Worm (Caenorhabditis elegans): ENCODE measurements around the gene str-252.

The str-252 gene

DNA sequence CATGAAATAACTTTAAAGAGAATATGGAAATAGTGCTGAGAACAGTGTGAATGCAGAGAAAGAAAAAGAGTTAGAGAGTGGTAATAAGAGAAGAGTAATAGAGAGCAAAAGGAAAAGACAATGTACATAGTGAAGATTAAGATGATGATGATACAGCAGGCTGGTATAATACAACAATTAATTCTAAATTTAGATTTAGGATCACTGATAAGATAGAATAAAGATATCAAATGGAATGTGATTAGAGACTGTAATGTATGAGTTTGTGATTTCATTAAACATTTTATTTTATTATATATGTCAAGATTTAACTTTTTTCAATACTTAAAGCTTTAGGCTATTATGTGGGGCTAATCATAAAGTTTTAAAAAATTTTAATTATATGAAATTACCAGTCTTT is 36.9 kb downstream of the str-252 start, which contains the start of gene R10D12.8:
Gene R10D12.8, minus strand, starts transcription at position 101 of the 400 bp plus-strand sequence.
- TF ChIP-seq elt-1 (tag; optimal IDR thresholded peaks at IDR 0.05; ENCODE audit: borderline replicate concordance, insufficient read depth), result peak; percentile 78
- TF ChIP-seq ceh-83 (GFP tag; optimal IDR thresholded peaks at IDR 0.05), result no peak

DNA sequence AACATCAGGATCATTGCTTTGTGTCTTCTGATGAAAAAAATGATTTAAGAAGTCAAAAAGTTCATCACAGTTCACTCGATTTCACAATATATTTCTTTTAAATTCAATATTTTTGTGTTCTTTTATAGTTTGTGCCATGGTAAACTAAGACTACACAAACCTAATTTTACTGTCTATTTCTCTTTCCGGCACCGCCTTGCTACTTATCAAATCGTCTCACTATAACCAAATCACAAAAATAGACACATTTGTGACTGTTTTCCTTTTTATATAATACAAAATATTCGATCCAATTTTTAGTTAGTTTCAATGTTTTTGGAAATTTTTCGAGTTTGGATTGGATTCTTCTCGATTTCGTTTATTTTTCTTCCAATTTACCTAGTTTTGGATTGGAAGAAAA is 37.8 kb downstream of the str-252 start, which contains the start of gene swt-6:
Gene swt-6, plus strand, starts transcription at position 301 of the 400 bp plus-strand sequence.
- no peak for TF ChIP-seq ham-2 (GFP tag; optimal IDR thresholded peaks at IDR 0.05)
- no peak for TF ChIP-seq lsy-2 (tag; optimal IDR thresholded peaks at IDR 0.05)
- no peak for TF ChIP-seq mep-1 (tag; optimal IDR thresholded peaks at IDR 0.05)
- TF ChIP-seq ceh-39 (tag; optimal IDR thresholded peaks at IDR 0.05), result no peak
- no peak for TF ChIP-seq blmp-1 (tag; optimal IDR thresholded peaks at IDR 0.05)
- no peak for TF ChIP-seq flh-1 (GFP tag; optimal IDR thresholded peaks at IDR 0.05)
- TF ChIP-seq nhr-28 (tag; optimal IDR thresholded peaks at IDR 0.05), result no peak
- no peak for TF ChIP-seq nhr-12 (tag; optimal IDR thresholded peaks at IDR 0.05)
- no peak for TF ChIP-seq mls-2 (tag; optimal IDR thresholded peaks at IDR 0.05)
- no peak for TF ChIP-seq sptf-1 (tag; optimal IDR thresholded peaks at IDR 0.05)
- no peak for TF ChIP-seq unc-62 (GFP tag; optimal IDR thresholded peaks at IDR 0.05)
- TF ChIP-seq mab-5 (tag; optimal IDR thresholded peaks at IDR 0.05), result no peak
- TF ChIP-seq lin-32 (GFP tag; optimal IDR thresholded peaks at IDR 0.05), result no peak
- TF ChIP-seq nhr-2 (tag; optimal IDR thresholded peaks at IDR 0.05), result no peak
- no peak for TF ChIP-seq M03D4.4 (tag; optimal IDR thresholded peaks at IDR 0.05)
- no peak for TF ChIP-seq unc-39 (tag; optimal IDR thresholded peaks at IDR 0.05)
- TF ChIP-seq ztf-11 (tag; optimal IDR thresholded peaks at IDR 0.05), result no peak

DNA sequence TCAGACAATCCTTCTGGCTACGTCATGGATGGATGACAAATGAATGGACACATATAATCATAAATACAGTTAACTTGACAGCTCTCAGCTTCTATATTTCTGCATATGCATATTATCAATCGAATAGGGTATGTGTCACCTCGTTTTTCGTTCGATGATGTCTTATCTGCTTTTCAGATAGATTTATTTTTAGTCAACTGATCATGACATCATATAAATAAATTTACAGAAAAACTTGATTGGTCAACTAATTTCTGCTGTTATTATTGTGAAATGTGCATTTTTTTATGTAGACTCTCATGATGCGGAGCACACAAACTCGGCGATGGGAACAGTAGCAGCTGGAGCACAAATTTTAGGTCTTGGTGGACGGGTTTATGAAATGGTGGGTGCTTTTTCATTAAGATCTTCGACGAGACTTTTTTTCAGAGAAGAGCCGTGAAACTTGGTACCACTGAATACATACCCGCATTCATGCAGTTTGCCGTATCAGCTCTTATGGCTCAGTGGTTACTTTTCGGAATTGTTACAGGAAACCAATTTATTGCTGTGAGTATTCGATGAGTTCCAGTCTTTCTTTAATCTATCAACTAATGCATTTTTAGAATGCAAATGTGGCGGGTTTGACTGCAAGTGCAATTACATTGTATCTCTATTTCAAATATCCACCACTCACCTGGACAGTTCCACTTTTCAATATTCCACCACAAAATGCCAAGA is 39.2 kb downstream of the str-252 start:
- TF ChIP-seq cnd-1 (tag; optimal IDR thresholded peaks at IDR 0.05) (no peak), ceh-83 (GFP tag; optimal IDR thresholded peaks at IDR 0.05) (no peak), unc-120 (tag; optimal IDR thresholded peaks at IDR 0.05; ENCODE audit: poor library complexity, severe bottlenecking) (no peak)

DNA sequence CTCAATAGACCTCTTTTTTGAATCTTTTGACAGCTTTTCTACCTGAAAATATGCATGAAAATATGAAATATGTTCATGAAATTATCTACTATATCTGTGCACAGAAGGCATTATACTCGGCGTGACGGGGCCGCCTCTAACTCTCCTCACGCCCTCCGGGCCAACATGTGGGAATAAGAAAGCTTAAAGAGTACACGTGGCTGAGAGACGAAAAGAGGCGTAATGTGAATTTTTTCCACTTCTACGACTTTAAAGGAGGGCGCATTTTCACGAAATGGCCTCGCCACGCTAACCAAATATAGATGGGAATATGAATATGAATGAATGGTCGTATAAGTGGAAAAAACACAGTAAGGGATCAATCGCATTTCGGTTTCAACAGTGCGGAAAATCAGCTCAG is 41.4 kb downstream of the str-252 start:
- no peak for TF ChIP-seq blmp-1 (tag; optimal IDR thresholded peaks at IDR 0.05)
- no peak for TF ChIP-seq M03D4.4 (tag; optimal IDR thresholded peaks at IDR 0.05)
- no peak for TF ChIP-seq ceh-83 (GFP tag; optimal IDR thresholded peaks at IDR 0.05)
- no peak for TF ChIP-seq mab-5 (tag; optimal IDR thresholded peaks at IDR 0.05)
- no peak for TF ChIP-seq nhr-76 (tag; optimal IDR thresholded peaks at IDR 0.05)
- TF ChIP-seq ceh-39 (tag; optimal IDR thresholded peaks at IDR 0.05), result no peak
- TF ChIP-seq ztf-11 (tag; optimal IDR thresholded peaks at IDR 0.05), result no peak
- no peak for TF ChIP-seq lin-13 (tag; optimal IDR thresholded peaks at IDR 0.05)
- no peak for TF ChIP-seq flh-1 (GFP tag; optimal IDR thresholded peaks at IDR 0.05)
- no peak for TF ChIP-seq unc-120 (tag; optimal IDR thresholded peaks at IDR 0.05; ENCODE audit: poor library complexity, severe bottlenecking)

DNA sequence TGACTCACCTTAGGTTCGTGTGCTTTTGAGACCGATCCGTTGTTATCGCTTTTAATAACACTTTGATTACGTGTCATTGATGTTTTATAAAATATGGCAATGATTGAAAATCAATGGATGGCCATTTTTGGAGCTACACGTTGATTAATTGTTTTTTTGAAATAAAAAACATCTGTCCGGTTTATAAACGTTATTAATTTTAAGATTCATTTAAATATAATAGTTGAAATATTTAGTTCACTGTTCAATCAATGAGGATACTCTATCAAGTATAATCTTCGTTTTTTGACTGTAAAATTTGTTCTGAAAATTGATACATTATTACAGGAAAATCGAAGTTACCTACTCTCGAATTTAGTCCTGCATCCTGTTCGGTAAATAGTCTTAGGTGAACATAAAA is 42.0 kb downstream of the str-252 start, which contains the start of gene R10D12.10:
Gene R10D12.10, minus strand, starts transcription at position 101 of the 400 bp plus-strand sequence.
- no peak for TF ChIP-seq nhr-2 (tag; optimal IDR thresholded peaks at IDR 0.05)

DNA sequence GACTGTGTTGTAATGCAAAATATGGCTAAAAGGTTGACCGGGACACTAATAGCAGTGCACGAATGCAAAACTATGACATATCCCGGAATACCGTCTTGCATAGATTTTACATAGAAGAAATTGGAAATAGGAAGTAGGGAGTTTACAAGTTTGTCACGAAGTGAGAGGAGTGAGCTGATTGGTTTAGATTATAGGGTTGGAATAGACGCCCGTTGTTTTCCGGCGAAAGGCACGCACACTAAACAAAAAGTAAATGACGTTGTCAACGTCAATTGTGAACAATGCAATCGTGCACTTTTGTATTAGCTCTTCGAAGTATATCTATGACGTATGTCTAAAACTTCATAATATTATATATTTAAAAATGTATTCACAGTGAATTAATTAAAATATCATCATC is 44.6 kb downstream of the str-252 start, which contains the start of gene srh-24:
Gene srh-24, minus strand, starts transcription at position 101 of the 400 bp plus-strand sequence.
- TF ChIP-seq flh-1 (GFP tag; optimal IDR thresholded peaks at IDR 0.05), result no peak
- TF ChIP-seq elt-3 (tag; optimal IDR thresholded peaks at IDR 0.05), result no peak
- TF ChIP-seq unc-62 (GFP tag; optimal IDR thresholded peaks at IDR 0.05), result no peak
- TF ChIP-seq lsy-2 (tag; optimal IDR thresholded peaks at IDR 0.05), result no peak
- no peak for TF ChIP-seq blmp-1 (tag; optimal IDR thresholded peaks at IDR 0.05)
- no peak for TF ChIP-seq pha-4 (tag; optimal IDR thresholded peaks at IDR 0.05)
- no peak for TF ChIP-seq bed-3 (GFP tag; optimal IDR thresholded peaks at IDR 0.05)
- no peak for TF ChIP-seq sem-2 (GFP tag; optimal IDR thresholded peaks at IDR 0.05)
- no peak for TF ChIP-seq cnd-1 (tag; optimal IDR thresholded peaks at IDR 0.05)
- TF ChIP-seq ztf-11 (tag; optimal IDR thresholded peaks at IDR 0.05), result no peak
- TF ChIP-seq mep-1 (tag; optimal IDR thresholded peaks at IDR 0.05), result no peak
- TF ChIP-seq lin-32 (GFP tag; optimal IDR thresholded peaks at IDR 0.05), result no peak
- TF ChIP-seq hlh-1 (tag; optimal IDR thresholded peaks at IDR 0.05), result no peak
- no peak for TF ChIP-seq sptf-1 (tag; optimal IDR thresholded peaks at IDR 0.05)
- no peak for TF ChIP-seq mab-5 (tag; optimal IDR thresholded peaks at IDR 0.05)
- TF ChIP-seq ceh-83 (GFP tag; optimal IDR thresholded peaks at IDR 0.05), result no peak
- TF ChIP-seq ceh-43 (GFP tag; optimal IDR thresholded peaks at IDR 0.05), result no peak
